Fruit fly (Drosophila melanogaster): Measurements from ENCODE around the gene CG43732.

The CG43732 gene

dm6 chr3R:18917976-18918871 lies 31.8 kb upstream of the CG43732 start (continued):
- TF ChIP-seq CG13894 (tag; optimal IDR thresholded peaks at IDR 0.05): peak; percentile 61
- TF ChIP-seq abd-A (tag; optimal IDR thresholded peaks at IDR 0.05): peak; percentile 46
- 0 out of 3 replicates have a peak, but pooled peaks have one; percentile 32 for TF ChIP-seq Dbx (GFP tag; IDR thresholded peaks at IDR 0.05)
- TF ChIP-seq CG17568 (GFP tag; optimal IDR thresholded peaks at IDR 0.05): peak; percentile 29
- peak; percentile 2 for TF ChIP-seq Meics (GFP tag; optimal IDR thresholded peaks at IDR 0.05)
- no peak for TF ChIP-seq Opbp (GFP tag; IDR thresholded peaks at IDR 0.05; ENCODE audit: partially characterized antibody)
- TF ChIP-seq ci (GFP tag; IDR thresholded peaks at IDR 0.05): peak; percentile 70; the same call in 1 of the 3 replicates
- TF ChIP-seq HHEX (GFP tag; optimal IDR thresholded peaks at IDR 0.05): peak; percentile 14
- peak; percentile 41; the same call in 1 of the 2 replicates for TF ChIP-seq NFAT (GFP tag; IDR thresholded peaks at IDR 0.05)
- peak; percentile 49 for TF ChIP-seq mirr (GFP tag; optimal IDR thresholded peaks at IDR 0.05)
- no peak for TF ChIP-seq CG7556 (GFP tag; optimal IDR thresholded peaks at IDR 0.05)
- 0 out of 3 replicates have a peak, but pooled peaks have one; percentile 28 for TF ChIP-seq z (GFP tag; IDR thresholded peaks at IDR 0.05)
- TF ChIP-seq CG12769 (tag; optimal IDR thresholded peaks at IDR 0.05): peak; percentile 61
- TF ChIP-seq sens (GFP tag): peak; percentile 63
- TF ChIP-seq MBD-R2 (GFP tag; IDR thresholded peaks at IDR 0.05): peak; percentile 25; the same call in 1 of the 2 replicates
- no peak for TF ChIP-seq CG10366 (GFP tag; IDR thresholded peaks at IDR 0.05)
- no peak for TF ChIP-seq nmo (GFP tag; optimal IDR thresholded peaks at IDR 0.05)
- peak; percentile 60 for TF ChIP-seq nau (GFP tag; optimal IDR thresholded peaks at IDR 0.05)
- TF ChIP-seq CG1233 (GFP tag; optimal IDR thresholded peaks at IDR 0.05): peak; percentile 12
- peak; percentile 43 for TF ChIP-seq CG4360 (GFP tag; IDR thresholded peaks at IDR 0.05)
- TF ChIP-seq bcd (GFP tag; optimal IDR thresholded peaks at IDR 0.05): no peak
- TF ChIP-seq YL-1 (GFP tag; optimal IDR thresholded peaks at IDR 0.05): peak; percentile 8
- TF ChIP-seq CG7839 (tag; optimal IDR thresholded peaks at IDR 0.05): peak; percentile 23
- TF ChIP-seq HLH54F (GFP tag; optimal IDR thresholded peaks at IDR 0.05): no peak
- TF ChIP-seq kay (GFP tag; optimal IDR thresholded peaks at IDR 0.05): peak; percentile 44
- TF ChIP-seq Bgb (GFP tag; IDR thresholded peaks at IDR 0.05; ENCODE audit: partially characterized antibody): peak; percentile 57; the same call in 1 of the 2 replicates
- TF ChIP-seq CG8924 (tag; optimal IDR thresholded peaks at IDR 0.05): peak; percentile 23
- peak; percentile 6 for TF ChIP-seq twi (tag; optimal IDR thresholded peaks at IDR 0.05)
- TF ChIP-seq CG12236 (GFP tag; optimal IDR thresholded peaks at IDR 0.05): no peak
- TF ChIP-seq unpg (GFP tag; optimal IDR thresholded peaks at IDR 0.05): no peak
- TF ChIP-seq Fer3 (tag; optimal IDR thresholded peaks at IDR 0.05): peak; percentile 46
- TF ChIP-seq CG17385 (GFP tag; optimal IDR thresholded peaks at IDR 0.05): peak; percentile 40
- no peak for TF ChIP-seq CG9817 (tag; optimal IDR thresholded peaks at IDR 0.05)
- TF ChIP-seq Dref (GFP tag; IDR thresholded peaks at IDR 0.05): no peak
- TF ChIP-seq rib (GFP tag; IDR thresholded peaks at IDR 0.05): peak; percentile 56; the same call in 1 of the 2 replicates
- no peak for TF ChIP-seq toy (GFP tag; IDR thresholded peaks at IDR 0.05)
- TF ChIP-seq CG6765 (GFP tag; optimal IDR thresholded peaks at IDR 0.05): peak; percentile 1
- peak; percentile 94 for TF ChIP-seq chinmo (GFP tag; IDR thresholded peaks at IDR 0.05; ENCODE audit: partially characterized antibody)
- peak; percentile 34 for TF ChIP-seq B-H2 (GFP tag; optimal IDR thresholded peaks at IDR 0.05)
- peak; percentile 68 for TF ChIP-seq Fer1 (GFP tag; optimal IDR thresholded peaks at IDR 0.05)
- peak; percentile 59 for TF ChIP-seq CG3281 (GFP tag; optimal IDR thresholded peaks at IDR 0.05)
- peak; percentile 94 for TF ChIP-seq phol (tag; optimal IDR thresholded peaks at IDR 0.05)
- peak; percentile 45 for TF ChIP-seq CG3163 (GFP tag; optimal IDR thresholded peaks at IDR 0.05)
- 0 out of 2 replicates have a peak, but pooled peaks have one; percentile 13 for TF ChIP-seq Atf6 (GFP tag; IDR thresholded peaks at IDR 0.05)
- peak; percentile 59 for TF ChIP-seq corto (GFP tag; optimal IDR thresholded peaks at IDR 0.05)
- no peak for TF ChIP-seq Deaf1 (tag; optimal IDR thresholded peaks at IDR 0.05)
- peak; percentile 34 for TF ChIP-seq CG13296 (GFP tag; optimal IDR thresholded peaks at IDR 0.05)
- peak; percentile 11; the same call in 1 of the 3 replicates for TF ChIP-seq row (GFP tag; IDR thresholded peaks at IDR 0.05)
